Worm (Caenorhabditis elegans) whole organism, L3 larva: ENCODE data around the gene Y62H9A.9.

Experiments used
- snpc-4 ChIP-seq: fragments of 150-350 bp; optimal IDR thresholded peaks from 2 replicates; lab custom pipeline; 2014; ENCODE audit warnings: missing biosample characterization, missing genetic modification characterization
- unc-39 ChIP-seq: sonication (generic microtip); optimal IDR thresholded peaks from 4 replicates; lab custom pipeline; 2017; ENCODE audit warnings: missing biosample characterization, missing genetic modification characterization

ce11 chrX:11854432-11854831, 43.5 kb downstream of the Y62H9A.9 start:
- TF ChIP-seq unc-39 (tag; lab: Kevin White, UChicago), result no peak
- TF ChIP-seq snpc-4 (tag; lab: Kevin White, UChicago), result no peak
